Fruit fly (Drosophila melanogaster): ENCODE measurements around the gene CG18508.

The CG18508 gene

DNA sequence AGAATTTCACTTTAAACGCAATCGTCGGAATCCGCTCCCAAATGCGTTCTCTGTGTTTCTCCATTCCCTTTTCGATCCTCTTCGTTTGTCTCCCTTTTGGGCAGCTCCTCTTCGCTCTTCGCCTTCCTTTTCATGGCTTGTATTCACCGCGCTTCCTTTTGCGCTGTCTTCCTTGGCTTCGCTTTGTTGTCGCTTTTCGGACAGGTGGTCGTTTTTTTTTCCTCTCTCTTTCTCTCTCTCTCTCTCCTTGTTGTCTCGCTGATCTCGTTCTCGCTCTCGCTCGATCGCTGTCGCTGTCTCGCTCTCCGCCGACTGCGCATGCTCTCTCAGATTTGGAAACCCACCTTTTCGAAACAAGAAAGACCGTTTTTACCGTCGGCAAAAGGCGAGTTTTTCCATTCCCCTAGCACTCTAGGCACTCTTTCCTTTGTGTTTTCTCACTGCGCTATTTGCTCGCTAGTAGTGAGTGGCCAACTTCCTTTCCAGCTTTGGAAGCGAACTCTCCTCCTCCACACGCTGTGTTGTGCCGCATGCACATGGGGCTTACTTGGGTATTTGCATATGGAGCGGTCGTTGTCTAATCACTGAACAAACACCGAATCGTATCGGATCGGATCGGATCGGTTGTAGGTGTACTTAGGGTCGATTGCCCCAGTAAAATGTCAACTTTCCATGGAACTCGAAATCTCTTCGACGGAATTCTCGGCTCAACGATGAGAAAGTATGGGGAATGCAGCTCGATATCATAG is 36.4 kb downstream of the CG18508 start:
- no peak for TF ChIP-seq CG17801 (GFP tag; optimal IDR thresholded peaks at IDR 0.05; ENCODE audit: partially characterized antibody)

DNA sequence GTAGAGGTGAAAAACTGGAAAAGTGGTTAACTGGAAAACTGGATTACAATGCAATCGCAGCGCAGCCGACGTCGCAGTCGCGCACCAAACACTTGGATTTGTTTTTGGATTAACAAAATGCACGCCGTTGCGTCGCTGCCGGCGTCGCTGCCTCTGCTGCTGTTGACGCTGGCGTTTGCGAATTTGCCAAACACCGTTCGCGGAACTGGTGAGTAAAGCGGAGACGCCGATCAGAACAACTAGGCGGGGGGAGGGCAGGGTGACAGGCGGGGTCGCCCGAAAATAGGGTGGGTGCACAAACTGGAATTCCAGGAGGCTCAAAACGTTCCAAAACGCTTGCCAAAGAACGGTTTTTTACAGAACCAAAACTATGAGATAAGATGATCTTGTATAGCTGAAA is 37.3 kb downstream of the CG18508 start:
- TF ChIP-seq CG17801 (GFP tag; optimal IDR thresholded peaks at IDR 0.05; ENCODE audit: partially characterized antibody): no peak

DNA sequence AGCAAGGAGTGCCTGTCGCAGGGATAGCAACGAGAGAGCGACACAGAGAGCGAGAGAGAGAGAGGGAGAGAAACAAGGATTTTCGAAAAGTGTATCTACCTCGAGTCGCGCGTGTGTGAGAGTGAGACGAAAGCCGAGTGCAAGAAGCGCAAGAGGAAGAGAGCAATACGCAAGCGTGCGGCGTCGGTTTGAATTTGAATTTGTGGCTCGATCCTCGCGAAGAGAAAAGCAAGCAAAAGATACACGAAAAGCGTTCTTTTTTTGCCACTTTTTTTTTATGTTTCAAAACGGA is 37.9 kb downstream of the CG18508 start:
- TF ChIP-seq CG17801 (GFP tag; optimal IDR thresholded peaks at IDR 0.05; ENCODE audit: partially characterized antibody): no peak

DNA sequence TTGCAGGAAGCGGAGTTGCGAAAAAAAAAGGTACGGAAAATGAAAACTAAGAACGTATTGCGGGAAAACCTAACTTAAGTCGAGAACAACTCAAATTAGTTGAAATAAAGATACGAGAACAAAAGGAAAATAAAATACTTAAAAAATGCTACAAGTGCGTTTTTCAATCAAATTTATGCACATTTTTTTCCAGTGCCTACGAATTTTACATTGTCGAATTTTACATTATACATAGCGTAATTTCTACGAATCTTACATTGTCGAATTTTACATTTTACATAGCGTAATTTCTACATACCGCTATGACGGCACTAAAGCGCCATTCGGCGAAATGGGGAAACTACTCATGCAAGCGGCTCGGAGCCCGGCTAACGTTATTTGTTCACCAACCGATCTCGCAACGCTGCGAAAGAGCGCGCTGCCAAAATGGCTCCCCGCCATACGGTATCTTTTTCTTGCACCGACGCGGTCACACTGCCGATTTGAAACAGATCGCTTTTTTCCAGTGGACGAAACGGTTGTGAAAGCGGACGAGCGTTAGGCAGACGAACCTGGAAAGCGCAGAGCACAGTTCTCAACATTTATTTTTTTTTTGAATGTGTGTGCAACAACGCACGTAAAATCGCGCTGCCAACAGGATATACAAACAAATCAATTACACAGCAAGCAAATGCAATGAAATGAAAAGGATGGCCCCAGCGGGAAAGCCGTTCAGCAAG is 38.4 kb downstream of the CG18508 start, which contains the start of gene N:
TSS of gene N (plus strand) at position 488 of the 719 bp plus-strand sequence.
- peak; percentile 5 for TF ChIP-seq CG17801 (GFP tag; optimal IDR thresholded peaks at IDR 0.05; ENCODE audit: partially characterized antibody)

DNA sequence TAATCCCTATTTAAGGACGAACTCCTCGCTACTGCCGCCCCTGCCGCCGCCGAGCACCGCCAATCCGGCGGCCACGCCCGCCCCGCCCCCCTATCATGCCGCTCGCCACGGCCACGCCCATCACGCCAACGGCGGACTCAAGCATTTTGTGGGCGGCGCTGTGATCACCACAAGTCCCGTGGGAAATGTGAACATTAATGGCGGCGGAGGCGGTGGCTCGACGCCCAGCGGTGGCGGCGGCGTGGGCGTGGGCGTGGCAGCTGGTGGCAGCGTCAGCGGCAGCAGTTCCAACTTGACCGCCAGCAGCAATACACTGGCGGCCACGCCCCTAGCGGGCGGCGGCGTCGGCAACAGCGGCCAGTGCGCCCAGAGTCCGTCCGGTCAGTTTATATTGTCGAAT is 41.0 kb downstream of the CG18508 start:
- no peak for TF ChIP-seq CG17801 (GFP tag; optimal IDR thresholded peaks at IDR 0.05; ENCODE audit: partially characterized antibody)

DNA sequence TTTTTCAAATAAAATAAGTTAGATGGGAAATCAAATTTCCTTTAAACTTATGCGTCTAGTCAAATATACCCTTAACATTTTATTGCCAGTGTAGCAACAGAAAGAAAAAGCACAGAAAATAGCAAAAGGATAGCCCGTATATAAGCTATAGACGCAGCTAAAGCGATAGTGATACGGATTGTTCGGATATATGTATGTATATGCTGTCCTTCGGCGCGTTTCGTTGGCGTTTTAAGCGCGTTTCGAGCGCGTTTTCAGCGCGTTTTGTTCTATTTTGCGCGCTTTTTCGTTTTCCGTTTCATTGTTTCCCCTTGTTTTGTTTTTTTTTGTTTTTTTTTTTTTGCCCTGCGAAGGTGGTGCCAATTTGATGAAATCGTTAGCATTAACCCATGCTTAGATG is 45.4 kb downstream of the CG18508 start:
- TF ChIP-seq CG17801 (GFP tag; optimal IDR thresholded peaks at IDR 0.05; ENCODE audit: partially characterized antibody): no peak

DNA sequence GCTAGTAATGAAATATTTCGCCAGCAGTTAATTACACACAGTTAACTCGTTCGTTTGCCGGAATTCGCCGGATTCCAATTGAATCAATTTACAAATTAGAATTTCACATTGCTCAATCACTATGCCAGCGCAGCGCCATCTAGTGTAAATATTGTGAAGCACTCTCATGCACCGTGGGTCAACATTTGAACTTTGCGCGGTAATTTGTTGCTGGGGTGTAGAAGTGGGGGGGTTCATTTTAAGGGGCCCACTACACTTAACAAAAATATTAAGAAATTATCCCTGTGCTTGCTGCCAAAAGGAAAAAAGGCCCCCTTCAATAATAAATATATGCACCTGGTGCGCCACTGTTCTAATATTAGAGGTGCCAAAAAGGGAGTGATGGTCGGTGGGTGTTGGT is 49.3 kb downstream of the CG18508 start:
- TF ChIP-seq CG17801 (GFP tag; optimal IDR thresholded peaks at IDR 0.05; ENCODE audit: partially characterized antibody): no peak

Data from ovary, adult (tissue).